Fruit fly (Drosophila melanogaster) whole organism, embryonic: ENCODE data around the gene Fer3HCH.

Experiments
- Abd-B ChIP-seq: fragments of 200-800 bp; sonication (Bioruptor generic); optimal IDR thresholded peaks from 2 replicates; lab custom pipeline; 2018; ENCODE audit warnings: missing biosample characterization, mild to moderate bottlenecking, missing genetic modification characterization, moderate library complexity
- Adf1 ChIP-seq: fragments of 200-800 bp; sonication (Bioruptor generic); IDR thresholded peaks from 2 replicates; pipeline ENCODE4 v1.3.6; 2022; ENCODE audit warnings: missing biosample characterization, missing genetic modification characterization
- Awh ChIP-seq: fragments of 200-800 bp; sonication (Bioruptor generic); IDR thresholded peaks from 2 replicates; pipeline ENCODE4, ENCODE4 v1.3.6; 2022; ENCODE audit warnings: missing biosample characterization, missing genetic modification characterization
- Bdp1 ChIP-seq: fragments of 200-800 bp; sonication (Bioruptor generic); optimal IDR thresholded peaks from 3 replicates; lab custom pipeline; 2016; ENCODE audit warnings: missing biosample characterization, missing genetic modification characterization
- CG10274 ChIP-seq: fragments of 200-800 bp; sonication (Bioruptor generic); optimal IDR thresholded peaks from 3 replicates; lab custom pipeline; 2017; ENCODE audit warnings: missing biosample characterization, mild to moderate bottlenecking, missing genetic modification characterization
- CG11398 ChIP-seq: fragments of 200-800 bp; sonication (Bioruptor generic); optimal IDR thresholded peaks from 2 replicates; lab custom pipeline; 2016; ENCODE audit warnings: missing biosample characterization, missing genetic modification characterization
- CG14965 ChIP-seq: fragments of 200-800 bp; sonication (Bioruptor generic); optimal IDR thresholded peaks from 2 replicates; lab custom pipeline; 2016; ENCODE audit warnings: missing biosample characterization, missing genetic modification characterization, borderline replicate concordance
- CG15601 ChIP-seq: fragments of 200-800 bp; sonication (Bioruptor generic); optimal IDR thresholded peaks from 3 replicates; lab custom pipeline; 2019; ENCODE audit warnings: missing biosample characterization, mild to moderate bottlenecking, missing genetic modification characterization, moderate library complexity
- CG17361 ChIP-seq: fragments of 200-800 bp; sonication (Bioruptor generic); IDR thresholded peaks from 3 replicates; pipeline ENCODE4 v1.3.6; 2022; ENCODE audit warnings: missing biosample characterization, missing genetic modification characterization
- CG31388 ChIP-seq: fragments of 200-800 bp; sonication (Bioruptor generic); optimal IDR thresholded peaks from 2 replicates; lab custom pipeline; 2016; ENCODE audit warnings: missing biosample characterization, missing genetic modification characterization
- CG31441 ChIP-seq: fragments of 200-800 bp; sonication (Bioruptor generic); IDR thresholded peaks from 2 replicates; pipeline ENCODE4 v1.3.6; 2022; ENCODE audit warnings: missing biosample characterization, missing genetic modification characterization
- CG33213 ChIP-seq: fragments of 200-800 bp; sonication (Bioruptor generic); optimal IDR thresholded peaks from 3 replicates; lab custom pipeline; 2016; ENCODE audit warnings: missing biosample characterization, missing genetic modification characterization
- CG3726 ChIP-seq: fragments of 200-800 bp; sonication (Bioruptor generic); IDR thresholded peaks from 3 replicates; pipeline ENCODE4, ENCODE4 v1.3.6; 2022; ENCODE audit warnings: missing biosample characterization, missing genetic modification characterization
- CG3847 ChIP-seq: fragments of 200-800 bp; sonication (Bioruptor generic); IDR thresholded peaks from 2 replicates; pipeline ENCODE4 v1.3.6; 2022; ENCODE audit warnings: missing biosample characterization, missing genetic modification characterization
- CG4404 ChIP-seq: fragments of 200-800 bp; sonication (Bioruptor generic); IDR thresholded peaks from 2 replicates; pipeline ENCODE4 v1.3.6; 2022; ENCODE audit warnings: missing biosample characterization, missing genetic modification characterization
- CG4707 ChIP-seq: fragments of 200-800 bp; sonication (Bioruptor generic); optimal IDR thresholded peaks from 2 replicates; lab custom pipeline; 2018; ENCODE audit warnings: missing biosample characterization, mild to moderate bottlenecking, missing genetic modification characterization, moderate library complexity
- CG7786 ChIP-seq: fragments of 200-800 bp; sonication (Bioruptor generic); optimal IDR thresholded peaks from 2 replicates; lab custom pipeline; 2016; ENCODE audit warnings: missing biosample characterization, missing genetic modification characterization
- CG7987 ChIP-seq: fragments of 200-800 bp; sonication (Bioruptor generic); optimal IDR thresholded peaks from 2 replicates; lab custom pipeline; 2018; ENCODE audit warnings: missing biosample characterization, mild to moderate bottlenecking, missing genetic modification characterization, moderate library complexity
- CG8478 ChIP-seq: fragments of >200 bp; optimal IDR thresholded peaks from 2 replicates; lab custom pipeline; 2018
- CTCF ChIP-seq: fragments of 200-800 bp; sonication (Bioruptor generic); optimal IDR thresholded peaks from 2 replicates; lab custom pipeline; 2017; ENCODE audit warnings: missing biosample characterization, mild to moderate bottlenecking, missing genetic modification characterization, moderate library complexity
- CkIIα-i1 ChIP-seq: fragments of 200-800 bp; sonication (Bioruptor generic); IDR thresholded peaks from 2 replicates; pipeline ENCODE4 v1.3.6; 2022; ENCODE audit warnings: missing biosample characterization, missing genetic modification characterization
- Dfd ChIP-seq, 2 experiments: fragments of >200 bp; optimal IDR thresholded peaks; 2 replicates each; lab custom pipeline; 2017; ENCODE audit warnings: missing biosample characterization in 2 of 2, missing genetic modification characterization in 2 of 2
- Drgx ChIP-seq: fragments of 200-800 bp; sonication (Bioruptor generic); IDR thresholded peaks from 2 replicates; pipeline ENCODE4 v1.3.6; 2022; ENCODE audit warnings: missing biosample characterization, missing genetic modification characterization
- Gsc ChIP-seq: fragments of 200-800 bp; sonication (Bioruptor generic); IDR thresholded peaks from 2 replicates; pipeline ENCODE4 v1.3.6; 2022; ENCODE audit warnings: missing biosample characterization, missing genetic modification characterization
- Hey ChIP-seq: fragments of 200-800 bp; sonication (Bioruptor generic); optimal IDR thresholded peaks from 3 replicates; lab custom pipeline; 2018; ENCODE audit warnings: missing biosample characterization, mild to moderate bottlenecking, missing genetic modification characterization
- HmgD ChIP-seq: fragments of 200-800 bp; sonication (Bioruptor generic); optimal IDR thresholded peaks from 3 replicates; lab custom pipeline; 2016; ENCODE audit warnings: missing biosample characterization, missing genetic modification characterization
- Myb ChIP-seq: fragments of 200-800 bp; sonication (Bioruptor generic); optimal IDR thresholded peaks from 2 replicates; lab custom pipeline; 2016; ENCODE audit warnings: missing biosample characterization, missing genetic modification characterization
- NC2β ChIP-seq: fragments of 200-800 bp; sonication (Bioruptor generic); optimal IDR thresholded peaks from 2 replicates; lab custom pipeline; 2016; ENCODE audit warnings: missing biosample characterization, missing genetic modification characterization
- NFAT ChIP-seq: fragments of 200-800 bp; sonication (Bioruptor generic); IDR thresholded peaks from 2 replicates; pipeline ENCODE4 v1.3.6; 2022; ENCODE audit warnings: missing biosample characterization, missing genetic modification characterization
- Nf-YA ChIP-seq: fragments of 200-800 bp; sonication (Bioruptor generic); IDR thresholded peaks from 2 replicates; pipeline ENCODE4 v1.3.6; 2022; ENCODE audit warnings: missing biosample characterization, missing genetic modification characterization
- Nf-YB ChIP-seq: fragments of 200-800 bp; sonication (Bioruptor generic); optimal IDR thresholded peaks from 3 replicates; lab custom pipeline; 2019; ENCODE audit warnings: missing biosample characterization, mild to moderate bottlenecking, missing genetic modification characterization, moderate library complexity
- Ssrp ChIP-seq: fragments of 200-800 bp; sonication (Bioruptor generic); optimal IDR thresholded peaks from 2 replicates; lab custom pipeline; 2018; ENCODE audit warnings: missing biosample characterization, mild to moderate bottlenecking, missing genetic modification characterization, moderate library complexity
- Trl ChIP-seq, 3 experiments: fragments of >200 bp in 2 of 3; fragments of 200-800 bp in 1 of 3; sonication (Bioruptor generic) in 1 of 3; optimal IDR thresholded peaks; 2 replicates in 1 of 3; 3 replicates in 2 of 3; lab custom pipeline; 2016 to 2017; ENCODE audit warnings: missing biosample characterization in 1 of 3, missing genetic modification characterization in 1 of 3
- ase ChIP-seq: fragments of 200-800 bp; sonication (Bioruptor generic); IDR thresholded peaks from 3 replicates; pipeline ENCODE4 v1.3.6; 2022; ENCODE audit warnings: missing biosample characterization, missing genetic modification characterization
- crc ChIP-seq: fragments of 200-800 bp; sonication (Bioruptor generic); optimal IDR thresholded peaks from 2 replicates; lab custom pipeline; 2016; ENCODE audit warnings: missing biosample characterization, missing genetic modification characterization
- crp ChIP-seq, 2 experiments: fragments of 200-800 bp; sonication (Bioruptor generic); optimal IDR thresholded peaks; 2 replicates in 1 of 2; 3 replicates in 1 of 2; lab custom pipeline; 2017; ENCODE audit warnings: missing biosample characterization in 2 of 2, missing genetic modification characterization in 2 of 2, mild to moderate bottlenecking in 1 of 2, moderate library complexity in 1 of 2
- da ChIP-seq: fragments of 200-800 bp; sonication (Bioruptor generic); optimal IDR thresholded peaks from 2 replicates; lab custom pipeline; 2016; ENCODE audit warnings: missing biosample characterization, missing genetic modification characterization
- disco-r ChIP-seq: fragments of 200-800 bp; sonication (Bioruptor generic); optimal IDR thresholded peaks from 2 replicates; lab custom pipeline; 2016; ENCODE audit warnings: missing biosample characterization, missing genetic modification characterization
- ewg ChIP-seq: fragments of 200-800 bp; sonication (Bioruptor generic); optimal IDR thresholded peaks from 3 replicates; lab custom pipeline; 2017; ENCODE audit warnings: mild to moderate bottlenecking, missing biosample characterization, missing genetic modification reagents, missing genetic modification characterization
- ftz-f1 ChIP-seq: fragments of 200-800 bp; sonication (Bioruptor generic); optimal IDR thresholded peaks from 2 replicates; lab custom pipeline; 2016; ENCODE audit warnings: missing biosample characterization, missing genetic modification characterization
- fu2 ChIP-seq: fragments of 200-800 bp; sonication (Bioruptor generic); optimal IDR thresholded peaks from 2 replicates; lab custom pipeline; 2016; ENCODE audit warnings: missing biosample characterization, missing genetic modification characterization
- gsb ChIP-seq: fragments of 200-800 bp; sonication (Bioruptor generic); IDR thresholded peaks from 2 replicates; pipeline ENCODE4 v1.3.6; 2022; ENCODE audit warnings: missing biosample characterization, missing genetic modification characterization
- kah ChIP-seq: fragments of 200-800 bp; sonication (Bioruptor generic); optimal IDR thresholded peaks from 2 replicates; lab custom pipeline; 2018; ENCODE audit warnings: missing biosample characterization, mild to moderate bottlenecking, missing genetic modification characterization
- onecut ChIP-seq: fragments of 200-800 bp; sonication (Bioruptor generic); IDR thresholded peaks from 2 replicates; pipeline ENCODE4 v1.3.6; 2022; ENCODE audit warnings: missing biosample characterization, missing genetic modification characterization
- org-1 ChIP-seq: fragments of 200-800 bp; sonication (Bioruptor generic); optimal IDR thresholded peaks from 2 replicates; lab custom pipeline; 2017; ENCODE audit warnings: missing biosample characterization, missing genetic modification characterization
- sc ChIP-seq, 3 experiments: fragments of >200 bp in 2 of 3; fragments of 200-800 bp in 1 of 3; sonication (Bioruptor generic) in 1 of 3; optimal IDR thresholded peaks; 2 replicates in 2 of 3; 3 replicates in 1 of 3; lab custom pipeline; 2017; ENCODE audit warnings: mild to moderate bottlenecking in 1 of 3, missing biosample characterization in 1 of 3, missing genetic modification characterization in 1 of 3, missing genetic modification reagents in 1 of 3
- sens ChIP-seq: fragments of 200-800 bp; sonication (Bioruptor generic); peaks from one replicate; lab custom pipeline; 2016; ENCODE audit warnings: missing biosample characterization, missing genetic modification characterization
- shn ChIP-seq: fragments of 200-800 bp; sonication (Bioruptor generic); optimal IDR thresholded peaks from 3 replicates; lab custom pipeline; 2016; ENCODE audit warnings: missing biosample characterization, missing genetic modification characterization
- sob ChIP-seq: fragments of 200-800 bp; sonication (Bioruptor generic); IDR thresholded peaks from 2 replicates; pipeline ENCODE4 v1.3.6; 2022; ENCODE audit warnings: missing biosample characterization, missing genetic modification characterization
- stc ChIP-seq: fragments of 200-800 bp; sonication (Bioruptor generic); IDR thresholded peaks from 2 replicates; pipeline ENCODE4 v1.3.6; 2022; ENCODE audit warnings: missing biosample characterization, missing genetic modification characterization
- trem ChIP-seq: fragments of 200-800 bp; optimal IDR thresholded peaks from 3 replicates; lab custom pipeline; 2019; ENCODE audit warnings: missing biosample characterization, mild to moderate bottlenecking, missing genetic modification characterization, moderate library complexity
- wek ChIP-seq: fragments of 200-800 bp; sonication (Bioruptor generic); optimal IDR thresholded peaks from 3 replicates; lab custom pipeline; 2018; ENCODE audit warnings: missing biosample characterization, mild to moderate bottlenecking, missing genetic modification characterization, moderate library complexity
- z ChIP-seq: fragments of 200-800 bp; sonication (Bioruptor generic); IDR thresholded peaks from 3 replicates; pipeline ENCODE4 v1.3.6; 2022; ENCODE audit warnings: missing biosample characterization, missing genetic modification characterization

Fer3HCH gene

dm6 chrX:13143100-13143499 lies 35.1 kb upstream of the Fer3HCH start (continued):
- TF ChIP-seq shn (no peak), ftz-f1 (GFP tag; lab: Kevin White, UChicago) (no peak), Ssrp (tag; lab: Kevin White, UChicago) (peak; percentile 26), Drgx (GFP tag; lab: Robert Waterston, UW) (peak; percentile 89), Nf-YA (no peak; the same call in 1 of the 2 replicates), sc (optimal IDR thresholded peaks at IDR 0.05; lab: Kevin White, UChicago) (no peak), sc (GFP tag; optimal IDR thresholded peaks at IDR 0.05; lab: Kevin White, UChicago) (no peak), wek (GFP tag; lab: Kevin White, UChicago) (no peak), ase (0 out of 3 replicates have a peak, but pooled peaks have one; percentile 31), Myb (GFP tag; lab: Kevin White, UChicago) (no peak), CG15601 (tag; lab: Kevin White, UChicago) (no peak), crc (GFP tag; lab: Kevin White, UChicago) (no peak), da (no peak), crp (GFP tag; optimal IDR thresholded peaks at IDR 0.05; lab: Kevin White, UChicago) (no peak), ewg (GFP tag; lab: Kevin White, UChicago) (no peak), HmgD (GFP tag; lab: Kevin White, UChicago) (no peak), CTCF (GFP tag; lab: Kevin White, UChicago) (no peak), CG3726 (GFP tag; lab: Robert Waterston, UW) (no peak), Dfd (GFP tag; optimal IDR thresholded peaks at IDR 0.05; lab: Kevin White, UChicago) (no peak), org-1 (GFP tag; lab: Kevin White, UChicago) (no peak), Awh (GFP tag; lab: Robert Waterston, UW) (peak; percentile 52; the same call in 1 of the 2 replicates), onecut (GFP tag; lab: Robert Waterston, UW) (0 out of 2 replicates have a peak, but pooled peaks have one; percentile 7), CG7786 (no peak), Adf1 (no peak), CG33213 (GFP tag; lab: Kevin White, UChicago) (no peak), Trl (optimal IDR thresholded peaks at IDR 0.05; lab: Kevin White, UChicago) (no peak), Trl (GFP tag; optimal IDR thresholded peaks at IDR 0.05; lab: Kevin White, UChicago) (no peak), CG17361 (0 out of 3 replicates have a peak, but pooled peaks have one; percentile 36), sob (GFP tag; lab: Robert Waterston, UW) (peak; percentile 42; the same call in 1 of the 2 replicates), Hey (no peak), CG8478 (lab: Kevin White, UChicago) (no peak), trem (tag; lab: Kevin White, UChicago) (no peak), CG10274 (GFP tag; lab: Kevin White, UChicago) (no peak), NFAT (GFP tag; lab: Robert Waterston, UW) (no peak), Bdp1 (GFP tag; lab: Kevin White, UChicago) (no peak), CG4404 (GFP tag; lab: Robert Waterston, UW) (peak; percentile 39), CG4707 (GFP tag; lab: Kevin White, UChicago) (no peak), z (GFP tag; lab: Robert Waterston, UW) (no peak), Abd-B (GFP tag; lab: Kevin White, UChicago) (peak; percentile 13), NC2β (GFP tag; lab: Kevin White, UChicago) (no peak), Gsc (GFP tag; lab: Robert Waterston, UW) (no peak), CG3847 (GFP tag; lab: Robert Waterston, UW) (no peak), gsb (no peak), CG7987 (GFP tag; lab: Kevin White, UChicago) (no peak), CG14965 (GFP tag; lab: Kevin White, UChicago) (no peak), CG11398 (GFP tag; lab: Kevin White, UChicago) (no peak), disco-r (GFP tag; lab: Kevin White, UChicago) (no peak), CG31388 (no peak), sens (GFP tag; lab: Kevin White, UChicago) (peak; percentile 46), stc (GFP tag; lab: Robert Waterston, UW) (no peak; the same call in 1 of the 2 replicates), Nf-YB (GFP tag; lab: Kevin White, UChicago) (no peak), fu2 (GFP tag; lab: Kevin White, UChicago) (no peak), kah (no peak), CkIIα-i1 (GFP tag; lab: Robert Waterston, UW) (no peak), CG31441 (GFP tag; lab: Robert Waterston, UW) (peak; percentile 43; the same call in 1 of the 2 replicates)
